Worm (Caenorhabditis elegans) whole organism, L2 larva: ENCODE measurements around the gene T19C3.2.

Experiments
- C34F6.9 ChIP-seq: fragments of 150-350 bp; optimal IDR thresholded peaks from 2 replicates; lab custom pipeline; 2014; ENCODE audit warnings: missing biosample characterization, missing genetic modification characterization
- F13H6.1 ChIP-seq: sonication (generic microtip); optimal IDR thresholded peaks from 2 replicates; lab custom pipeline; 2016; ENCODE audit warnings: missing genetic modification characterization, missing compliant biosample characterization
- R02D3.7 ChIP-seq: fragments of 150-350 bp; optimal IDR thresholded peaks from 2 replicates; lab custom pipeline; 2014; ENCODE audit warnings: missing biosample characterization, missing genetic modification characterization
- Y55F3AM.14 ChIP-seq: fragments of 200-800 bp; sonication (Bioruptor generic); optimal IDR thresholded peaks from 2 replicates; lab custom pipeline; 2018; ENCODE audit warnings: mild to moderate bottlenecking, missing genetic modification characterization, missing compliant biosample characterization
- ZK546.5 ChIP-seq: sonication (generic microtip); optimal IDR thresholded peaks from 2 replicates; lab custom pipeline; 2017; ENCODE audit warnings: missing biosample characterization, missing genetic modification characterization
- ama-1 ChIP-seq: fragments of 150-350 bp; optimal IDR thresholded peaks from 2 replicates; lab custom pipeline; 2018; ENCODE audit warnings: inconsistent platforms
- blmp-1 ChIP-seq: sonication (generic microtip); optimal IDR thresholded peaks from 2 replicates; lab custom pipeline; 2017; ENCODE audit warnings: missing genetic modification characterization, mild to moderate bottlenecking, missing compliant biosample characterization, antibody characterized with exemption, moderate library complexity; ENCODE audit not compliant: insufficient read depth
- ceh-16 ChIP-seq: fragments of 150-350 bp; optimal IDR thresholded peaks from 2 replicates; lab custom pipeline; 2014; ENCODE audit warnings: missing biosample characterization, missing genetic modification characterization
- crh-2 ChIP-seq: sonication (generic microtip); optimal IDR thresholded peaks from 2 replicates; lab custom pipeline; 2017; ENCODE audit warnings: missing biosample characterization, missing genetic modification characterization
- egl-27 ChIP-seq: sonication (generic microtip); optimal IDR thresholded peaks from 3 replicates; lab custom pipeline; 2017; ENCODE audit warnings: missing biosample characterization, missing genetic modification reagents, missing genetic modification characterization
- fos-1 ChIP-seq: fragments of 150-350 bp; optimal IDR thresholded peaks from 2 replicates; lab custom pipeline; 2014; ENCODE audit warnings: missing biosample characterization, missing genetic modification characterization
- gmeb-1 ChIP-seq: fragments of 150-350 bp; optimal IDR thresholded peaks from 2 replicates; lab custom pipeline; 2014; ENCODE audit warnings: missing biosample characterization, missing genetic modification characterization
- lin-11 ChIP-seq: fragments of 150-350 bp; sonication (generic microtip); optimal IDR thresholded peaks from 2 replicates; lab custom pipeline; 2014; ENCODE audit warnings: missing biosample characterization, missing genetic modification characterization, inconsistent platforms, mixed read lengths
- lin-13 ChIP-seq: fragments of 150-350 bp; optimal IDR thresholded peaks from 2 replicates; lab custom pipeline; 2014; ENCODE audit warnings: missing biosample characterization, missing genetic modification reagents, missing genetic modification characterization
- lin-39 ChIP-seq: fragments of 150-350 bp; optimal IDR thresholded peaks from 2 replicates; lab custom pipeline; 2014; ENCODE audit warnings: missing biosample characterization, missing genetic modification reagents, missing genetic modification characterization
- lsy-2 ChIP-seq, 2 experiments: fragments of 150-350 bp in 1 of 2; sonication (generic microtip) in 1 of 2; optimal IDR thresholded peaks; 2 replicates each; lab custom pipeline; 2014 to 2017; ENCODE audit warnings: missing biosample characterization in 2 of 2, missing genetic modification characterization in 2 of 2
- mab-5 ChIP-seq: fragments of 150-350 bp; optimal IDR thresholded peaks from 2 replicates; lab custom pipeline; 2014; ENCODE audit warnings: missing biosample characterization, missing genetic modification characterization
- nhr-10 ChIP-seq: sonication (generic microtip); optimal IDR thresholded peaks from 2 replicates; lab custom pipeline; 2017; ENCODE audit warnings: missing biosample characterization, missing genetic modification characterization
- nhr-11 ChIP-seq: fragments of 150-350 bp; optimal IDR thresholded peaks from 2 replicates; lab custom pipeline; 2014; ENCODE audit warnings: missing biosample characterization, missing genetic modification characterization
- nhr-21 ChIP-seq: fragments of 150-350 bp; optimal IDR thresholded peaks from 2 replicates; lab custom pipeline; 2014; ENCODE audit warnings: missing biosample characterization, missing genetic modification characterization
- nhr-23 ChIP-seq: fragments of 150-350 bp; optimal IDR thresholded peaks from 2 replicates; lab custom pipeline; 2014; ENCODE audit warnings: missing biosample characterization, missing genetic modification reagents, missing genetic modification characterization
- nhr-237 ChIP-seq: fragments of 150-350 bp; optimal IDR thresholded peaks from 2 replicates; lab custom pipeline; 2014; ENCODE audit warnings: missing biosample characterization, missing genetic modification characterization
- nhr-25 ChIP-seq: fragments of 150-350 bp; sonication (generic microtip); optimal IDR thresholded peaks from 3 replicates; lab custom pipeline; 2014; ENCODE audit warnings: missing biosample characterization, missing genetic modification characterization
- peb-1 ChIP-seq: fragments of 150-350 bp; optimal IDR thresholded peaks from 2 replicates; lab custom pipeline; 2014; ENCODE audit warnings: missing biosample characterization, missing genetic modification characterization
- sem-4 ChIP-seq: fragments of 150-350 bp; optimal IDR thresholded peaks from 2 replicates; lab custom pipeline; 2014; ENCODE audit warnings: missing biosample characterization, missing genetic modification reagents, missing genetic modification characterization
- sma-9 ChIP-seq, 2 experiments: fragments of 150-350 bp in 1 of 2; sonication (generic microtip) in 1 of 2; optimal IDR thresholded peaks; 2 replicates each; lab custom pipeline; 2014 to 2016; ENCODE audit warnings: missing genetic modification characterization in 2 of 2, mild to moderate bottlenecking in 1 of 2, missing biosample characterization in 1 of 2, missing compliant biosample characterization in 1 of 2, missing genetic modification reagents in 1 of 2, moderate library complexity in 1 of 2
- unc-39 ChIP-seq: fragments of 150-350 bp; optimal IDR thresholded peaks from 2 replicates; lab custom pipeline; 2014; ENCODE audit warnings: missing biosample characterization, missing genetic modification characterization
- ztf-1 ChIP-seq: fragments of 200-800 bp; sonication (Bioruptor generic); conservative IDR thresholded peaks from 2 replicates; pipeline ENCODE4 v1.3.6; 2022; ENCODE audit warnings: missing genetic modification characterization, missing compliant biosample characterization
- ztf-11 ChIP-seq: sonication (generic microtip); optimal IDR thresholded peaks from 2 replicates; lab custom pipeline; 2017; ENCODE audit warnings: missing biosample characterization, missing genetic modification characterization
- ztf-4 ChIP-seq: fragments of 150-350 bp; optimal IDR thresholded peaks from 2 replicates; lab custom pipeline; 2014; ENCODE audit warnings: missing biosample characterization, missing genetic modification characterization

Gene T19C3.2

DNA sequence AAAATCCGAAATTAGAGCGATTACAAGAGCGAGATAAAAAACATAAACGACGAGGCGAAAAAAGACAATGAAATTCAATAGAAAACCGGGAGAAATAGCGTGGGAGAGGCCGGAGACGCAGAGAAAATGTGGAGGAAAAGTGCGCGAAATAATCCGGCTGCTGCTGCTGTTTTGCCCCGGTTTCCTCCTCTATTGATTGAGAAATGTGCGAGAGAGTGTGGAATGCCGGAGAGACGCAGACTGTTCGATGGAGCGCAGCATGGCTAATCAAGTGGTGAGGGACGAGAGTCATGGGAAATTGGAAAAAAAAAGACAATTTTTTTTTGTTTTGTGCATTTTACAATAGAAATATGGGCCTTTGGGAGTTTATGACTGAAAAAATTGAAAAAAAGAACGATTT is 19.2 kb downstream of the T19C3.2 start (continued):
- TF ChIP-seq lsy-2 (tag; optimal IDR thresholded peaks at IDR 0.05; lab: Kevin White, UChicago) (peak; percentile 5 to 66), lin-39 (tag; lab: Kevin White, UChicago) (no peak), nhr-21 (no peak), lin-13 (GFP tag; lab: Kevin White, UChicago) (no peak), crh-2 (tag; lab: Kevin White, UChicago) (peak; percentile 46), nhr-237 (tag; lab: Kevin White, UChicago) (no peak), C34F6.9 (tag; lab: Kevin White, UChicago) (peak; percentile 82), egl-27 (tag; lab: Kevin White, UChicago) (peak; percentile 25), lin-11 (tag; lab: Kevin White, UChicago) (peak; percentile 17), nhr-10 (tag; lab: Kevin White, UChicago) (no peak)

DNA sequence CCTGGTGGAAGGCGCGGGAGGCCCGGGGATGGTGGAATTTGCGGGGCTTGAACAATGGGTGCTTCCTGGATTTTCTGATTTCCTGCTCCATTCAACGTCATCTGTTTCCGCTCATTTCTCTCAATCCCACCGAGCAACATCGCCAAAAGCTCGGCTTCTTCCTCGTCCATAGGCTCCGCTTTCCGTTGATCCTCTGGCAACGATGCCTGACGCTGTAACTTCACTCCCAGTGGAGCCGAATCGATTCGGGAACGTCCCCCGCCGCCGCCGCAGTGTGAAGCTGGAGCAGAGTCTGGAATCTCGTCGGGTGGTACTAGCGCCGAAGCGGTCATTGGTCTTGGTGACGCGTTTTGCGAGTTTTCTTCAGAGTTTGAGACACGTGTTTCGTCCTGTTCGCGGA is 21.9 kb downstream of the T19C3.2 start:
- TF ChIP-seq Y55F3AM.14 (GFP tag; lab: Kevin White, UChicago) (peak; percentile 7), unc-39 (no peak)
- TF ChIP-seq, all 48 proteins: peak for 1

DNA sequence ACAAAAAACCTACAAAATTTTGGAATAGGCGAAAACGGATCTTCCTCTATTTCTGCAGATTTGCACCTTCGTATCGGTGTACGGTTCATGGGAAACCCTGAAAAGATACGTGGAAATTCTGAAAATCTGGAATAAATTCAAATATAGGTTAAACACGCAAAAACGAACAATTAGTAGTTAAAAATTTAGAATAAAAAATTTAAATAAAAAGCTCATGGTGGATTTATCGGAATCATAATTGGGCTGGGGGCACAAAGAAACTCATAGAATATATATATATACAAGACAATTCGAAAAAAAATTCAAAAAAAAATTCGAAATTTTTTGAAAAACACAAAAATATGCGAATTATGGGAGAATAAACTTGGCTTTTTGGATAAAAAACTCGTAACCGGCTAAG is 30.4 kb downstream of the T19C3.2 start, which contains the start of gene helq-1:
Gene helq-1 (minus strand): TSS at position 101 of the 400 bp plus-strand sequence.
- TF ChIP-seq nhr-11 (tag; lab: Kevin White, UChicago) (no peak), ztf-4 (tag; lab: Kevin White, UChicago) (no peak), nhr-23 (tag; lab: Kevin White, UChicago) (no peak), R02D3.7 (tag; lab: Kevin White, UChicago) (no peak), ztf-11 (no peak), Y55F3AM.14 (GFP tag; lab: Kevin White, UChicago) (no peak), gmeb-1 (tag; lab: Kevin White, UChicago) (no peak), ama-1 (no peak), nhr-10 (tag; lab: Kevin White, UChicago) (no peak), F13H6.1 (tag; lab: Kevin White, UChicago) (no peak), ceh-16 (tag; lab: Kevin White, UChicago) (no peak), sem-4 (tag; lab: Kevin White, UChicago) (no peak), mab-5 (no peak), nhr-25 (tag; lab: Kevin White, UChicago) (no peak), nhr-21 (no peak), sma-9 (GFP tag; optimal IDR thresholded peaks at IDR 0.05; lab: Kevin White, UChicago) (no peak), sma-9 (tag; optimal IDR thresholded peaks at IDR 0.05; lab: Kevin White, UChicago) (no peak), peb-1 (tag; lab: Kevin White, UChicago) (no peak), ZK546.5 (no peak)

DNA sequence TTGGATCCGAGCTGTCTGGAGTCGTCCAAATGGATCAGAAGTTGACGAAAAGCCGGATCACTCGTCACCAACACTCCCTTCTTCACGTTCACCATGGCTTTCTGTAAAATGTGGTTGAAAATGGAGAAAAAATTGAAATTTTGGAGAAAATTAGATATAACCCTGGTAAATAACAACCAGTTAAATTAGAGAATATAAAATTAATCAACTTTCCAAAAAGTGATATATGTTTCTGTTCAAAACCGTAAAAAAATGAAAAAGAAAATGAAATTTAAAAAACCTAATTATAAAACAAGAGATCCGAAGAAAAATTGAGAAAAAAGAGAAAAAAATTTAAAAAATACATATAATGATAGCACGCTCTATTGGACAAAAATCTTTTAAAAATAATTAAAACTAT is 39.9 kb downstream of the T19C3.2 start, which contains the start of gene gtf-2H5:
Gene gtf-2H5 (minus strand): TSS at position 101 of the 400 bp plus-strand sequence.
- TF ChIP-seq blmp-1 (tag; lab: Kevin White, UChicago) (no peak), ZK546.5 (no peak)
- TF ChIP-seq, all 48 proteins: peak for 0

DNA sequence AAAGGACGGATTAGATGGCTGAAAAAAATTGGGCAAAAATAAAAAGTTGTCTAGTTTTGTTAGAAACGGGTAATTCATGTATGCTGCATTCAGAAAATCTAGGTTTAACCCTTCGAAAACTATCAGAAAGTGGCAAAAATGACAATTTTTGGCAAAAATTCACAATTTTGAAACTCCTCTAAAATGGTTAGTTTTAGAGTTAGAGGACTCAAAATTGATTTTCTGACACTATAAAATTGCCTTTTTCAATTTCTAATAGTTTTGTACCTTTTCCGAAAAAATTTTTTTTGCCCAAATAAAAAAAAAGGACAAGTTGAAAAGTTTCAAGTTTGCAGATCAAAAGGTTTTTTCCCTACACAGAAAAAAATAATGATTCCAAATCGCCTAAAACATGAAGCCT is 40.8 kb downstream of the T19C3.2 start:
- TF ChIP-seq ceh-16 (tag; lab: Kevin White, UChicago) (no peak), nhr-25 (tag; lab: Kevin White, UChicago) (no peak), crh-2 (tag; lab: Kevin White, UChicago) (no peak), sem-4 (tag; lab: Kevin White, UChicago) (no peak), fos-1 (tag; lab: Kevin White, UChicago) (no peak), nhr-237 (tag; lab: Kevin White, UChicago) (no peak)

DNA sequence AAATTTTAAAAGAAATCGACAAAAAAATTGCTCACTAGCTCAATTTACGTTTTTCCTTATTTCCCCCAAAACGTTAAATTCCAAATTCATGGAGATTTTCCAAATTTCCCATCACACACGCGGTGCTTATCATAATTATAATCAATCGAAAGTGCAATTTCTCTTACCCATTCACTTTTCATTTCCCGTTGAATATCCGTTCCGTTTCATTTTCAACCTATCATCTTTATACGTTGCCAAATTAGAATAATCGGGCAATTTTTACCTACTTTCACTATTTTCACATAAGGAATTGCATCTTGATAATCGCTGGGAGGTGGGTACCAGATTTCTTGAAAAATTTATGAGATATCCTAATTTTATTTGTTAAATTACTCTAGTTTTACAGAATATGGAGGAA is 48.6 kb downstream of the T19C3.2 start:
- TF ChIP-seq blmp-1 (tag; lab: Kevin White, UChicago) = peak; percentile 74
- no peak for TF ChIP-seq ztf-1 (GFP tag; lab: Robert Waterston, UW)
